Worm (Caenorhabditis elegans): Measurements from ENCODE around the gene col-168.
A peak's percentile ranks its signal among the peaks of the same experiment; 100 is the strongest.

The col-168 gene

ce11 chrX:6280998-6281397 lies 45.2 kb upstream of the col-168 start:
- TF ChIP-seq lsy-12 (tag; optimal IDR thresholded peaks at IDR 0.05) (no peak), nhr-25 (tag; optimal IDR thresholded peaks at IDR 0.05) (peak; percentile 91), elt-3 (tag; optimal IDR thresholded peaks at IDR 0.05) (peak in 2 of 3 experiments; percentile 7 to 15), R02D3.7 (tag; optimal IDR thresholded peaks at IDR 0.05) (peak; percentile 6), mdl-1 (tag; optimal IDR thresholded peaks at IDR 0.05) (no peak), tbx-2 (tag; optimal IDR thresholded peaks at IDR 0.05) (no peak), lin-15B (tag; optimal IDR thresholded peaks at IDR 0.05) (no peak), lin-39 (tag; optimal IDR thresholded peaks at IDR 0.05) (no peak), ceh-16 (tag; optimal IDR thresholded peaks at IDR 0.05) (peak; percentile 19), eor-1 (tag; optimal IDR thresholded peaks at IDR 0.05) (no peak), egl-27 (tag; optimal IDR thresholded peaks at IDR 0.05) (no peak), ztf-4 (tag; optimal IDR thresholded peaks at IDR 0.05) (peak; percentile 69), fos-1 (tag; optimal IDR thresholded peaks at IDR 0.05) (no peak), nfya-1 (tag; optimal IDR thresholded peaks at IDR 0.05; ENCODE audit: insufficient read depth) (peak; percentile 19), nhr-11 (tag; optimal IDR thresholded peaks at IDR 0.05) (no peak), ama-1 (optimal IDR thresholded peaks at IDR 0.05) (peak; percentile 91), aly-2 (tag; optimal IDR thresholded peaks at IDR 0.05) (no peak), nhr-43 (tag; optimal IDR thresholded peaks at IDR 0.05; ENCODE audit: poor library complexity, severe bottlenecking) (peak; percentile 66), fkh-2 (tag; optimal IDR thresholded peaks at IDR 0.05) (no peak), ceh-82 (tag; optimal IDR thresholded peaks at IDR 0.05) (peak; percentile 18), egl-5 (tag; optimal IDR thresholded peaks at IDR 0.05) (no peak)

- no peak for TF ChIP-seq lsy-12 (tag; optimal IDR thresholded peaks at IDR 0.05)
- no peak for TF ChIP-seq ama-1 (optimal IDR thresholded peaks at IDR 0.05)
- peak; percentile 31 for TF ChIP-seq tbx-2 (tag; optimal IDR thresholded peaks at IDR 0.05)
- TF ChIP-seq lin-39 (tag; optimal IDR thresholded peaks at IDR 0.05) = no peak
- no peak for TF ChIP-seq zag-1 (tag; optimal IDR thresholded peaks at IDR 0.05)
- no peak for TF ChIP-seq skn-1 (tag; optimal IDR thresholded peaks at IDR 0.05)
- TF ChIP-seq unc-62 (GFP tag; optimal IDR thresholded peaks at IDR 0.05) = no peak
- peak; percentile 0 for TF ChIP-seq hmg-11 (tag; optimal IDR thresholded peaks at IDR 0.05)
- peak; percentile 56 for TF ChIP-seq nhr-43 (tag; optimal IDR thresholded peaks at IDR 0.05; ENCODE audit: poor library complexity, severe bottlenecking)
- no peak for TF ChIP-seq R02D3.7 (tag; optimal IDR thresholded peaks at IDR 0.05)
- no peak for TF ChIP-seq elt-1 (tag; optimal IDR thresholded peaks at IDR 0.05)
- TF ChIP-seq fkh-10 (GFP tag; optimal IDR thresholded peaks at IDR 0.05) = no peak
- TF ChIP-seq snpc-4 (tag; optimal IDR thresholded peaks at IDR 0.05) = no peak
- peak; percentile 12 for TF ChIP-seq nhr-23 (tag; optimal IDR thresholded peaks at IDR 0.05)
- TF ChIP-seq fos-1 (tag; optimal IDR thresholded peaks at IDR 0.05) = no peak
- TF ChIP-seq nhr-25 (tag; optimal IDR thresholded peaks at IDR 0.05) = peak; percentile 49
- no peak for TF ChIP-seq ceh-16 (tag; optimal IDR thresholded peaks at IDR 0.05)
- no peak for TF ChIP-seq daf-12 (tag; optimal IDR thresholded peaks at IDR 0.05)
- no peak for TF ChIP-seq fkh-2 (tag; optimal IDR thresholded peaks at IDR 0.05)
- no peak for TF ChIP-seq sea-2 (GFP tag; optimal IDR thresholded peaks at IDR 0.05)
- no peak for TF ChIP-seq nhr-76 (tag; optimal IDR thresholded peaks at IDR 0.05)
- no peak for TF ChIP-seq nfya-1 (tag; optimal IDR thresholded peaks at IDR 0.05; ENCODE audit: insufficient read depth)
- TF ChIP-seq ZK546.5 (tag; optimal IDR thresholded peaks at IDR 0.05) = no peak
- no peak for TF ChIP-seq nhr-28 (tag; optimal IDR thresholded peaks at IDR 0.05)
- no peak for TF ChIP-seq jun-1 (tag; optimal IDR thresholded peaks at IDR 0.05)
- peak; percentile 24 for TF ChIP-seq elt-2 (tag; optimal IDR thresholded peaks at IDR 0.05)
Observed at ce11 chrX:6286154-6286553, 40.0 kb upstream of the col-168 start.

ce11 chrX:6289038-6289437 lies 37.1 kb upstream of the col-168 start:
- TF ChIP-seq aly-2 (tag; optimal IDR thresholded peaks at IDR 0.05) (no peak), pha-4 (tag; optimal IDR thresholded peaks at IDR 0.05) (no peak), unc-62 (GFP tag; optimal IDR thresholded peaks at IDR 0.05) (no peak), pqm-1 (tag; optimal IDR thresholded peaks at IDR 0.05) (no peak), nfya-1 (tag; optimal IDR thresholded peaks at IDR 0.05; ENCODE audit: insufficient read depth) (no peak), ztf-4 (tag; optimal IDR thresholded peaks at IDR 0.05) (no peak), elt-2 (tag; optimal IDR thresholded peaks at IDR 0.05) (no peak), fkh-2 (tag; optimal IDR thresholded peaks at IDR 0.05) (no peak), lsy-12 (tag; optimal IDR thresholded peaks at IDR 0.05) (no peak), ceh-28 (tag; optimal IDR thresholded peaks at IDR 0.05) (no peak), eor-1 (tag; optimal IDR thresholded peaks at IDR 0.05) (no peak), daf-12 (tag; optimal IDR thresholded peaks at IDR 0.05) (no peak), nhr-28 (tag; optimal IDR thresholded peaks at IDR 0.05) (no peak), ceh-9 (tag; optimal IDR thresholded peaks at IDR 0.05) (no peak), nhr-67 (tag; optimal IDR thresholded peaks at IDR 0.05) (no peak), ama-1 (optimal IDR thresholded peaks at IDR 0.05) (no peak), mdl-1 (tag; optimal IDR thresholded peaks at IDR 0.05) (no peak)
